Fruit fly (Drosophila melanogaster) whole organism, embryonic: ENCODE results near the gene E2f2.
A peak's percentile ranks its signal among the peaks of the same experiment; 100 is the strongest.

Experiments used
- Aef1 ChIP-seq: fragments of 200-800 bp; sonication (Bioruptor generic); IDR thresholded peaks from 3 replicates; pipeline ENCODE4 v1.3.6; 2022; ENCODE audit warnings: missing biosample characterization, missing genetic modification characterization
- Blimp-1 ChIP-seq: fragments of 200-800 bp; sonication (Bioruptor generic); optimal IDR thresholded peaks from 3 replicates; lab custom pipeline; 2018; ENCODE audit warnings: missing biosample characterization, missing genetic modification characterization, mild to moderate bottlenecking, moderate library complexity, missing genetic modification reagents
- CG10366 ChIP-seq: fragments of 200-800 bp; sonication (Bioruptor generic); IDR thresholded peaks from 2 replicates; pipeline ENCODE4 v1.3.6; 2022; ENCODE audit warnings: missing biosample characterization, missing genetic modification characterization
- CG11695 ChIP-seq: fragments of 200-800 bp; sonication (Bioruptor generic); IDR thresholded peaks from 3 replicates; pipeline ENCODE4 v1.3.6; 2022; ENCODE audit warnings: missing biosample characterization, missing genetic modification characterization
- CG11723 ChIP-seq: fragments of 200-800 bp; sonication (Bioruptor generic); optimal IDR thresholded peaks from 2 replicates; lab custom pipeline; 2017; ENCODE audit warnings: missing biosample characterization, mild to moderate bottlenecking, missing genetic modification characterization
- CG12219 ChIP-seq: fragments of 200-800 bp; sonication (Bioruptor generic); optimal IDR thresholded peaks from 3 replicates; lab custom pipeline; 2018; ENCODE audit warnings: missing biosample characterization, mild to moderate bottlenecking, missing genetic modification characterization
- CG14014 ChIP-seq: fragments of 200-800 bp; sonication (Bioruptor generic); IDR thresholded peaks from 2 replicates; pipeline ENCODE4 v1.3.6; 2022; ENCODE audit warnings: missing biosample characterization, missing genetic modification characterization
- CG1529 ChIP-seq: fragments of 200-800 bp; sonication (Bioruptor generic); optimal IDR thresholded peaks from 3 replicates; lab custom pipeline; 2018; ENCODE audit warnings: missing biosample characterization, missing genetic modification characterization
- CG16779 ChIP-seq: fragments of 200-800 bp; sonication (Bioruptor generic); IDR thresholded peaks from 2 replicates; pipeline ENCODE4 v1.3.6; 2022; ENCODE audit warnings: missing biosample characterization, missing genetic modification characterization
- CG17802 ChIP-seq: fragments of 200-800 bp; sonication (Bioruptor generic); optimal IDR thresholded peaks from 2 replicates; lab custom pipeline; 2018; ENCODE audit warnings: missing biosample characterization, mild to moderate bottlenecking, missing genetic modification characterization, moderate library complexity
- CG18476 ChIP-seq: fragments of 200-800 bp; sonication (Bioruptor generic); optimal IDR thresholded peaks from 2 replicates; lab custom pipeline; 2016; ENCODE audit warnings: missing biosample characterization, mild to moderate bottlenecking, missing genetic modification characterization
- CG18764 ChIP-seq: fragments of 200-800 bp; sonication (Bioruptor generic); optimal IDR thresholded peaks from 3 replicates; lab custom pipeline; 2016; ENCODE audit warnings: missing biosample characterization, missing genetic modification characterization
- CG4360 ChIP-seq: fragments of 200-800 bp; sonication (Bioruptor generic); IDR thresholded peaks from 2 replicates; pipeline ENCODE4 v1.3.6; 2022; ENCODE audit warnings: missing biosample characterization, missing genetic modification characterization
- CG4617 ChIP-seq: fragments of 200-800 bp; sonication (Bioruptor generic); optimal IDR thresholded peaks from 3 replicates; lab custom pipeline; 2016; ENCODE audit warnings: missing biosample characterization, missing genetic modification characterization, borderline replicate concordance
- CG4730 ChIP-seq: fragments of 200-800 bp; sonication (Bioruptor generic); IDR thresholded peaks from 2 replicates; pipeline ENCODE4 v1.3.6; 2022; ENCODE audit warnings: missing biosample characterization, missing genetic modification characterization
- CG7357 ChIP-seq: fragments of 200-800 bp; sonication (Bioruptor generic); IDR thresholded peaks from 3 replicates; pipeline ENCODE4 v1.3.6; 2022; ENCODE audit warnings: missing biosample characterization, missing genetic modification characterization
- CG7963 ChIP-seq: fragments of 200-800 bp; sonication (Bioruptor generic); IDR thresholded peaks from 3 replicates; pipeline ENCODE4 v1.3.6; 2022; ENCODE audit warnings: missing biosample characterization, missing genetic modification characterization; ENCODE audit not compliant: partially characterized antibody
- CG7987 ChIP-seq: fragments of 200-800 bp; sonication (Bioruptor generic); optimal IDR thresholded peaks from 2 replicates; lab custom pipeline; 2018; ENCODE audit warnings: missing biosample characterization, mild to moderate bottlenecking, missing genetic modification characterization, moderate library complexity
- CG9215 ChIP-seq: fragments of 200-800 bp; sonication (Bioruptor generic); IDR thresholded peaks from 2 replicates; pipeline ENCODE4 v1.3.6; 2022; ENCODE audit warnings: missing biosample characterization, missing genetic modification characterization
- CG9932 ChIP-seq: fragments of 200-800 bp; sonication (Bioruptor generic); IDR thresholded peaks from 2 replicates; pipeline ENCODE4 v1.3.6; 2022; ENCODE audit warnings: missing biosample characterization, missing genetic modification characterization
- D19A ChIP-seq: fragments of 200-800 bp; optimal IDR thresholded peaks from 3 replicates; lab custom pipeline; 2019; ENCODE audit warnings: missing biosample characterization, mild to moderate bottlenecking, missing genetic modification characterization, moderate library complexity
- Dip2 ChIP-seq: fragments of 200-800 bp; sonication (Bioruptor generic); IDR thresholded peaks from 2 replicates; pipeline ENCODE4 v1.3.6; 2022; ENCODE audit warnings: missing biosample characterization, missing genetic modification characterization
- Dp ChIP-seq: fragments of 200-800 bp; sonication (Bioruptor generic); optimal IDR thresholded peaks from 2 replicates; lab custom pipeline; 2018; ENCODE audit warnings: missing biosample characterization, mild to moderate bottlenecking, missing genetic modification characterization, moderate library complexity
- Elba2 ChIP-seq: fragments of 200-800 bp; sonication (Bioruptor generic); optimal IDR thresholded peaks from 3 replicates; lab custom pipeline; 2016; ENCODE audit warnings: missing biosample characterization, missing genetic modification characterization
- Ets65A ChIP-seq: fragments of 200-800 bp; sonication (Bioruptor generic); peaks from one replicate; lab custom pipeline; 2016; ENCODE audit warnings: missing biosample characterization, missing genetic modification characterization
- HLH3B ChIP-seq: fragments of 200-800 bp; sonication (Bioruptor generic); IDR thresholded peaks from 2 replicates; pipeline ENCODE4 v1.3.6; 2022; ENCODE audit warnings: missing biosample characterization, missing genetic modification characterization
- Hey ChIP-seq: fragments of 200-800 bp; sonication (Bioruptor generic); optimal IDR thresholded peaks from 3 replicates; lab custom pipeline; 2018; ENCODE audit warnings: missing biosample characterization, mild to moderate bottlenecking, missing genetic modification characterization
- Max ChIP-seq: fragments of 200-800 bp; sonication (Bioruptor generic); optimal IDR thresholded peaks from 2 replicates; lab custom pipeline; 2016; ENCODE audit warnings: missing biosample characterization, mild to moderate bottlenecking, missing genetic modification characterization
- Mrtf ChIP-seq: fragments of 200-800 bp; sonication (Bioruptor generic); IDR thresholded peaks from 3 replicates; pipeline ENCODE4 v1.3.6; 2022; ENCODE audit warnings: missing biosample characterization, missing genetic modification characterization
- Nf-YC ChIP-seq: fragments of 200-800 bp; optimal IDR thresholded peaks from 3 replicates; lab custom pipeline; 2019; ENCODE audit warnings: missing biosample characterization, mild to moderate bottlenecking, missing genetic modification characterization, moderate library complexity
- Side ChIP-seq: fragments of 200-800 bp; sonication (Bioruptor generic); optimal IDR thresholded peaks from 2 replicates; lab custom pipeline; 2016; ENCODE audit warnings: missing biosample characterization, missing genetic modification characterization
- al ChIP-seq: fragments of 200-800 bp; sonication (Bioruptor generic); IDR thresholded peaks from 2 replicates; pipeline ENCODE4 v1.3.6; 2022; ENCODE audit warnings: missing biosample characterization, missing genetic modification characterization
- ase ChIP-seq: fragments of 200-800 bp; sonication (Bioruptor generic); IDR thresholded peaks from 3 replicates; pipeline ENCODE4 v1.3.6; 2022; ENCODE audit warnings: missing biosample characterization, missing genetic modification characterization
- bab2 ChIP-seq: fragments of 200-800 bp; sonication (Bioruptor generic); optimal IDR thresholded peaks from 2 replicates; lab custom pipeline; 2016; ENCODE audit warnings: missing biosample characterization, missing genetic modification characterization
- bbx ChIP-seq: fragments of 200-800 bp; sonication (Bioruptor generic); IDR thresholded peaks from 2 replicates; pipeline ENCODE4 v1.3.6; 2022; ENCODE audit warnings: missing biosample characterization, missing genetic modification characterization; ENCODE audit not compliant: partially characterized antibody
- br ChIP-seq: fragments of >200 bp; optimal IDR thresholded peaks from 2 replicates; lab custom pipeline; 2017
- ci ChIP-seq: fragments of 200-800 bp; sonication (Bioruptor generic); IDR thresholded peaks from 3 replicates; pipeline ENCODE4 v1.3.6; 2022; ENCODE audit warnings: missing biosample characterization, missing genetic modification characterization
- dati ChIP-seq: fragments of 200-800 bp; sonication (Bioruptor generic); IDR thresholded peaks from 2 replicates; pipeline ENCODE4 v1.3.6; 2022; ENCODE audit warnings: missing biosample characterization, missing genetic modification characterization
- en ChIP-seq: fragments of 200-800 bp; sonication (Bioruptor generic); optimal IDR thresholded peaks from 2 replicates; lab custom pipeline; 2016; ENCODE audit warnings: missing biosample characterization, missing genetic modification characterization
- gcm2 ChIP-seq: fragments of 200-800 bp; sonication (Bioruptor generic); optimal IDR thresholded peaks from 2 replicates; lab custom pipeline; 2016; ENCODE audit warnings: missing biosample characterization, missing genetic modification characterization
- gsb ChIP-seq: fragments of 200-800 bp; sonication (Bioruptor generic); IDR thresholded peaks from 2 replicates; pipeline ENCODE4 v1.3.6; 2022; ENCODE audit warnings: missing biosample characterization, missing genetic modification characterization
- kah ChIP-seq: fragments of 200-800 bp; sonication (Bioruptor generic); optimal IDR thresholded peaks from 2 replicates; lab custom pipeline; 2018; ENCODE audit warnings: missing biosample characterization, mild to moderate bottlenecking, missing genetic modification characterization
- lilli ChIP-seq: fragments of 200-800 bp; sonication (Bioruptor generic); optimal IDR thresholded peaks from 3 replicates; lab custom pipeline; 2016; ENCODE audit warnings: missing biosample characterization, missing genetic modification characterization
- maf-S ChIP-seq: fragments of 200-800 bp; sonication (Bioruptor generic); optimal IDR thresholded peaks from 2 replicates; lab custom pipeline; 2016; ENCODE audit warnings: missing biosample characterization, missing genetic modification characterization
- oc ChIP-seq: fragments of 200-800 bp; sonication (Bioruptor generic); optimal IDR thresholded peaks from 2 replicates; lab custom pipeline; 2018; ENCODE audit warnings: missing biosample characterization, mild to moderate bottlenecking, missing genetic modification characterization, moderate library complexity
- rib ChIP-seq: fragments of 200-800 bp; sonication (Bioruptor generic); IDR thresholded peaks from 2 replicates; pipeline ENCODE4 v1.3.6; 2022; ENCODE audit warnings: missing biosample characterization, missing genetic modification characterization
- sima ChIP-seq: fragments of 200-800 bp; sonication (Bioruptor generic); optimal IDR thresholded peaks from 2 replicates; lab custom pipeline; 2016; ENCODE audit warnings: missing biosample characterization, missing genetic modification characterization
- sob ChIP-seq: fragments of 200-800 bp; sonication (Bioruptor generic); IDR thresholded peaks from 2 replicates; pipeline ENCODE4 v1.3.6; 2022; ENCODE audit warnings: missing biosample characterization, missing genetic modification characterization
- tgo ChIP-seq: fragments of 200-800 bp; sonication (Bioruptor generic); IDR thresholded peaks from 3 replicates; pipeline ENCODE4 v1.3.6; 2022; ENCODE audit warnings: missing biosample characterization, missing genetic modification characterization
- trem ChIP-seq: fragments of 200-800 bp; optimal IDR thresholded peaks from 3 replicates; lab custom pipeline; 2019; ENCODE audit warnings: missing biosample characterization, mild to moderate bottlenecking, missing genetic modification characterization, moderate library complexity
- tup ChIP-seq: fragments of 200-800 bp; sonication (Bioruptor generic); optimal IDR thresholded peaks from 2 replicates; lab custom pipeline; 2016; ENCODE audit warnings: missing biosample characterization, mild to moderate bottlenecking, missing genetic modification characterization, moderate library complexity
- zfh1 ChIP-seq: fragments of 200-800 bp; sonication (Bioruptor generic); IDR thresholded peaks from 3 replicates; pipeline ENCODE4 v1.3.6; 2022; ENCODE audit warnings: missing biosample characterization, missing genetic modification characterization

E2f2 gene

dm6 chr2L:21141714-21142500, 14.6 kb downstream of the E2f2 start, which contains the start of gene Dap160 (continued):
- peak; percentile 80 for TF ChIP-seq CG4617 (GFP tag; lab: Kevin White, UChicago)
- TF ChIP-seq Dp = peak; percentile 54
- TF ChIP-seq lilli (GFP tag; lab: Kevin White, UChicago) = no peak
- peak; percentile 61 for TF ChIP-seq CG17802 (tag; lab: Kevin White, UChicago)
- TF ChIP-seq CG1529 = no peak
- TF ChIP-seq CG11695 (GFP tag; lab: Robert Waterston, UW) = no peak
- no peak for TF ChIP-seq dati (GFP tag; lab: Robert Waterston, UW)
- no peak for TF ChIP-seq Side (GFP tag; lab: Kevin White, UChicago)
- no peak for TF ChIP-seq Mrtf (GFP tag; lab: Robert Waterston, UW)
- TF ChIP-seq Dip2 = no peak
- no peak for TF ChIP-seq tgo
- no peak for TF ChIP-seq Hey
- TF ChIP-seq rib (GFP tag; lab: Robert Waterston, UW) = no peak
- TF ChIP-seq sob (GFP tag; lab: Robert Waterston, UW) = peak; percentile 59; the same call in 1 of the 2 replicates
- no peak for TF ChIP-seq trem (tag; lab: Kevin White, UChicago)
- no peak for TF ChIP-seq D19A (tag; lab: Kevin White, UChicago)
- TF ChIP-seq CG12219 (GFP tag; lab: Kevin White, UChicago) = no peak
- peak; percentile 81 for TF ChIP-seq CG7963 (GFP tag; lab: Robert Waterston, UW)
- peak; percentile 3 for TF ChIP-seq Max (GFP tag; lab: Kevin White, UChicago)
- TF ChIP-seq kah = no peak
- TF ChIP-seq tup = no peak
- no peak for TF ChIP-seq maf-S (GFP tag; lab: Kevin White, UChicago)
- TF ChIP-seq CG11723 = no peak
- no peak for TF ChIP-seq CG9215
- no peak for TF ChIP-seq CG16779 (GFP tag; lab: Robert Waterston, UW)
- no peak for TF ChIP-seq Aef1 (GFP tag; lab: Robert Waterston, UW)
- no peak for TF ChIP-seq Blimp-1 (GFP tag; lab: Kevin White, UChicago)
- no peak for TF ChIP-seq CG10366 (GFP tag; lab: Robert Waterston, UW)
- no peak for TF ChIP-seq CG18764 (GFP tag; lab: Kevin White, UChicago)
- no peak for TF ChIP-seq Elba2
- TF ChIP-seq CG9932 = peak; percentile 55
- TF ChIP-seq gsb (GFP tag; lab: Robert Waterston, UW) = no peak
- no peak for TF ChIP-seq en (GFP tag; lab: Kevin White, UChicago)
- no peak for TF ChIP-seq CG14014 (GFP tag; lab: Robert Waterston, UW)
- TF ChIP-seq zfh1 (GFP tag; lab: Robert Waterston, UW) = no peak
- no peak for TF ChIP-seq sima (GFP tag; lab: Kevin White, UChicago)
- peak; percentile 76 for TF ChIP-seq bbx (GFP tag; lab: Robert Waterston, UW)
- TF ChIP-seq gcm2 (GFP tag; lab: Kevin White, UChicago) = no peak
- TF ChIP-seq Nf-YC (tag; lab: Kevin White, UChicago) = no peak
- TF ChIP-seq al (GFP tag; lab: Robert Waterston, UW) = no peak
- no peak for TF ChIP-seq CG7987 (GFP tag; lab: Kevin White, UChicago)
- peak; percentile 62 for TF ChIP-seq CG7357 (GFP tag; lab: Robert Waterston, UW)
- no peak for TF ChIP-seq ci (GFP tag; lab: Robert Waterston, UW)
- no peak for TF ChIP-seq CG4730 (GFP tag; lab: Robert Waterston, UW)
- no peak; the same call in 2 of the 3 replicates for TF ChIP-seq ase (GFP tag; lab: Robert Waterston, UW)
- no peak for TF ChIP-seq CG4360 (GFP tag; lab: Robert Waterston, UW)
- TF ChIP-seq bab2 (GFP tag; lab: Kevin White, UChicago) = no peak
- TF ChIP-seq br = no peak
- TF ChIP-seq HLH3B (GFP tag; lab: Robert Waterston, UW) = no peak
- TF ChIP-seq oc = no peak
- no peak for TF ChIP-seq CG18476 (GFP tag; lab: Kevin White, UChicago)
- no peak for TF ChIP-seq Ets65A (GFP tag; lab: Kevin White, UChicago)
